Fruit fly (Drosophila melanogaster) ovary, adult (tissue): Measurements from ENCODE around the gene CG4733.
A peak's percentile ranks its signal among the peaks of the same experiment; 100 is the strongest.

ENCODE experiments used
- CG17801 ChIP-seq: fragments of 200-800 bp; optimal IDR thresholded peaks from 2 replicates; lab custom pipeline; 2019; ENCODE audit warnings: missing biosample characterization, mild to moderate bottlenecking, missing genetic modification characterization, moderate library complexity; ENCODE audit not compliant: partially characterized antibody

The CG4733 gene

dm6 chr3R:19890340-19890998 is at the start of gene CG4733:
CG4733 (plus strand) TSS chr3R:19890689.
- TF ChIP-seq CG17801 (GFP tag; lab: Kevin White, UChicago) = peak; percentile 2

dm6 chr3R:19843888-19844287 is 46.6 kb upstream of the CG4733 start:
- no peak for TF ChIP-seq CG17801 (GFP tag; lab: Kevin White, UChicago)

- TF ChIP-seq CG17801 (GFP tag; lab: Kevin White, UChicago) = no peak
Observed at dm6 chr3R:19846870-19847590, 43.5 kb upstream of the CG4733 start, which contains the start of gene MICU3. MICU3 (plus strand) TSS chr3R:19847311.

dm6 chr3R:19847591-19848256 is 42.8 kb upstream of the CG4733 start:
- TF ChIP-seq CG17801 (GFP tag; lab: Kevin White, UChicago) = no peak

dm6 chr3R:19858017-19858659 is 32.4 kb upstream of the CG4733 start:
- peak; percentile 3 for TF ChIP-seq CG17801 (GFP tag; lab: Kevin White, UChicago)

- no peak for TF ChIP-seq CG17801 (GFP tag; lab: Kevin White, UChicago)
Observed at dm6 chr3R:19858944-19859343, 31.5 kb upstream of the CG4733 start.

dm6 chr3R:19859370-19860033 is 31.0 kb upstream of the CG4733 start:
- TF ChIP-seq CG17801 (GFP tag; lab: Kevin White, UChicago) = no peak

dm6 chr3R:19860996-19861719 is 29.3 kb upstream of the CG4733 start, which contains the start of the genes Ire1 and Mrm2:
Ire1 (minus strand) TSS chr3R:19861291.
Mrm2 (plus strand) TSS chr3R:19861610.
- peak; percentile 35 for TF ChIP-seq CG17801 (GFP tag; lab: Kevin White, UChicago)

- peak; percentile 85 for TF ChIP-seq CG17801 (GFP tag; lab: Kevin White, UChicago)
Observed at dm6 chr3R:19863979-19864775, 26.3 kb upstream of the CG4733 start, which contains the start of the genes CG4572 and CG4686. CG4572 (minus strand) TSS chr3R:19864393. CG4686 (plus strand) TSS chr3R:19864496.

- TF ChIP-seq CG17801 (GFP tag; lab: Kevin White, UChicago) = no peak
Observed at dm6 chr3R:19873102-19873737, 17.3 kb upstream of the CG4733 start.

- no peak for TF ChIP-seq CG17801 (GFP tag; lab: Kevin White, UChicago)
Observed at dm6 chr3R:19875118-19875887, 15.2 kb upstream of the CG4733 start, which contains the start of gene Mrp5. Mrp5 (minus strand) TSS chr3R:19875678.
